Worm (Caenorhabditis elegans) whole organism, midembryonic: ENCODE results near the gene mltn-6.

Experiments used
- T22C8.4 ChIP-seq: fragments of 200-800 bp; sonication (Bioruptor generic); IDR thresholded peaks from 2 replicates; pipeline ENCODE4 v1.3.6; 2022; ENCODE audit warnings: missing genetic modification characterization, missing compliant biosample characterization
- flt-1 ChIP-seq: fragments of 200-800 bp; sonication (Bioruptor generic); IDR thresholded peaks from 2 replicates; pipeline ENCODE4 v1.3.6; 2022; ENCODE audit warnings: missing genetic modification characterization, missing compliant biosample characterization
- klf-2 ChIP-seq: fragments of 200-800 bp; sonication (Bioruptor generic); conservative IDR thresholded peaks from 2 replicates; pipeline ENCODE4 v1.3.6; 2022; ENCODE audit warnings: missing genetic modification reagents, missing genetic modification characterization, missing compliant biosample characterization
- med-1 ChIP-seq: sonication (generic microtip); optimal IDR thresholded peaks from 2 replicates; lab custom pipeline; 2017; ENCODE audit warnings: missing genetic modification characterization, mild to moderate bottlenecking, missing compliant biosample characterization, antibody characterized with exemption, missing genetic modification reagents; ENCODE audit not compliant: insufficient read depth
- ref-1 ChIP-seq: fragments of 200-800 bp; sonication (Bioruptor generic); conservative IDR thresholded peaks from 2 replicates; pipeline ENCODE4 v1.3.6; 2022; ENCODE audit warnings: missing genetic modification reagents, missing genetic modification characterization, missing compliant biosample characterization
- tab-1 ChIP-seq: fragments of 200-800 bp; sonication (Bioruptor generic); IDR thresholded peaks from 2 replicates; pipeline ENCODE4 v1.3.6; 2022; ENCODE audit warnings: missing genetic modification characterization, missing compliant biosample characterization
- ztf-23 ChIP-seq: fragments of 200-800 bp; sonication (Bioruptor generic); IDR thresholded peaks from 2 replicates; pipeline ENCODE4 v1.3.6; 2022; ENCODE audit warnings: missing genetic modification reagents, missing genetic modification characterization, missing compliant biosample characterization
- ztf-29 ChIP-seq: fragments of 200-800 bp; sonication (Bioruptor generic); IDR thresholded peaks from 2 replicates; pipeline ENCODE4 v1.3.6; 2022; ENCODE audit warnings: missing genetic modification reagents, missing genetic modification characterization, missing compliant biosample characterization

DNA sequence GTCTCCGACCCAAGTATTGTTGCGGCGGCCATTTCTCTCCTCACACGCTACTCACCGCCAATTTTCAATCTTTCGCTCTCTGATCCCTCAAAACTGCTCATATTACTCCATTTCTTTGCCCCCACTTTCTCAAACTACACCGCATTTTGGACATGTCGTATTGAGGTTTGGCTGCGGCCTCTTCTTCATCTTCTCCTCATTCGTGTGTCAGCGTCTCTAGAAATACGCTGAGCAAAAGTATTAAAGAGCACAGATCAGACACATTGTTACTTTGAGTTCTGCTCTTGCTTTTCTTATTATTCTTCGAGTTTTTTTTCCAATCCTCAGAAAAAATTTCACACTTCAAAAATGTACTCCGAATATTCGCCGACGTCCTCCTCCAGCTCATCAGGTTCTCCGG, 44.7 kb upstream of the mltn-6 start:
- TF ChIP-seq klf-2 (GFP tag; lab: Robert Waterston, UW) (no peak), med-1 (no peak), tab-1 (GFP tag; lab: Robert Waterston, UW) (no peak), ztf-23 (GFP tag; lab: Robert Waterston, UW) (no peak), flt-1 (GFP tag; lab: Robert Waterston, UW) (no peak), T22C8.4 (GFP tag; lab: Robert Waterston, UW) (no peak), ref-1 (no peak), ztf-29 (GFP tag; lab: Robert Waterston, UW) (no peak)
